Fruit fly (Drosophila melanogaster): ENCODE data around the gene TM9SF2.
A peak's percentile ranks its signal among the peaks of the same experiment; 100 is the strongest.

The TM9SF2 gene

dm6 chr2L:20734066-20734686, at the start of gene TM9SF2 (continued):
- peak in 1 of 2 experiments; percentile 27 for TF ChIP-seq Pdp1 (GFP tag; optimal IDR thresholded peaks at IDR 0.05)
- no peak for TF ChIP-seq fd64A (GFP tag; optimal IDR thresholded peaks at IDR 0.05)
- TF ChIP-seq grn (GFP tag; optimal IDR thresholded peaks at IDR 0.05), result no peak
- TF ChIP-seq CG4282 (GFP tag; optimal IDR thresholded peaks at IDR 0.05), result no peak
- TF ChIP-seq HmgD (GFP tag; optimal IDR thresholded peaks at IDR 0.05), result peak; percentile 36
- TF ChIP-seq Opbp (GFP tag; IDR thresholded peaks at IDR 0.05; ENCODE audit: partially characterized antibody), result no peak
- TF ChIP-seq CG10654 (GFP tag; optimal IDR thresholded peaks at IDR 0.05), result peak; percentile 0
- no peak for TF ChIP-seq onecut (GFP tag; IDR thresholded peaks at IDR 0.05)
- TF ChIP-seq fru (optimal IDR thresholded peaks at IDR 0.05), result no peak
- TF ChIP-seq CG4730 (GFP tag; IDR thresholded peaks at IDR 0.05), result 0 out of 2 replicates have a peak, but pooled peaks have one; percentile 39
- no peak for TF ChIP-seq MTF-1 (GFP tag; optimal IDR thresholded peaks at IDR 0.05; ENCODE audit: borderline replicate concordance)
- peak; percentile 7 for TF ChIP-seq pho (GFP tag; optimal IDR thresholded peaks at IDR 0.05)
- TF ChIP-seq ab (GFP tag; optimal IDR thresholded peaks at IDR 0.05), result no peak
- no peak for TF ChIP-seq scrt (GFP tag; optimal IDR thresholded peaks at IDR 0.05)
- no peak for TF ChIP-seq eve (GFP tag; optimal IDR thresholded peaks at IDR 0.05)
- peak; percentile 31 for TF ChIP-seq Chrac-16 (GFP tag; optimal IDR thresholded peaks at IDR 0.05)
- TF ChIP-seq Poxn (GFP tag; IDR thresholded peaks at IDR 0.05), result no peak
- no peak for TF ChIP-seq CG8924 (tag; optimal IDR thresholded peaks at IDR 0.05)
- peak; percentile 30 for TF ChIP-seq CG3281 (GFP tag; optimal IDR thresholded peaks at IDR 0.05)
- TF ChIP-seq lmd (GFP tag; IDR thresholded peaks at IDR 0.05), result peak; percentile 43; the same call in 1 of the 2 replicates
- peak; percentile 45 for TF ChIP-seq CG30403 (GFP tag; optimal IDR thresholded peaks at IDR 0.05)
- TF ChIP-seq HLH3B (GFP tag; IDR thresholded peaks at IDR 0.05), result no peak
- 0 out of 2 replicates have a peak, but pooled peaks have one; percentile 29 for TF ChIP-seq sna (GFP tag; IDR thresholded peaks at IDR 0.05; ENCODE audit: partially characterized antibody)
- TF ChIP-seq Rfx (GFP tag; IDR thresholded peaks at IDR 0.05), result peak; percentile 58; the same call in 1 of the 2 replicates
- TF ChIP-seq CG15479 (GFP tag; optimal IDR thresholded peaks at IDR 0.05), result no peak
- peak; percentile 12 for TF ChIP-seq ems (GFP tag; optimal IDR thresholded peaks at IDR 0.05)
- TF ChIP-seq jigr1 (GFP tag; IDR thresholded peaks at IDR 0.05), result no peak
- peak; percentile 38 for TF ChIP-seq CG9817 (tag; optimal IDR thresholded peaks at IDR 0.05)
- peak; percentile 23; the same call in 1 of the 2 replicates for TF ChIP-seq ssp (GFP tag; IDR thresholded peaks at IDR 0.05)
- TF ChIP-seq fd96Cb (tag; optimal IDR thresholded peaks at IDR 0.05), result no peak
- TF ChIP-seq CG10147 (GFP tag; optimal IDR thresholded peaks at IDR 0.05), result no peak
- TF ChIP-seq Sox102F (GFP tag; optimal IDR thresholded peaks at IDR 0.05), result no peak
- TF ChIP-seq ase (GFP tag; IDR thresholded peaks at IDR 0.05), result peak; percentile 13; the same call in 1 of the 3 replicates
- no peak for TF ChIP-seq Atf3 (GFP tag; optimal IDR thresholded peaks at IDR 0.05)
- no peak for TF ChIP-seq gcm2 (GFP tag; optimal IDR thresholded peaks at IDR 0.05)
- peak; percentile 47; the same call in 3 of the 4 replicates for TF ChIP-seq Gug (GFP tag; IDR thresholded peaks at IDR 0.05)
- TF ChIP-seq odd (GFP tag; optimal IDR thresholded peaks at IDR 0.05), result no peak
- TF ChIP-seq zfh2 (GFP tag; optimal IDR thresholded peaks at IDR 0.05), result peak; percentile 52
- no peak for TF ChIP-seq exex (tag; optimal IDR thresholded peaks at IDR 0.05)
- peak; percentile 26 for TF ChIP-seq Camta (GFP tag; optimal IDR thresholded peaks at IDR 0.05)
- no peak for TF ChIP-seq CG9876 (GFP tag; optimal IDR thresholded peaks at IDR 0.05)
- TF ChIP-seq pzg (GFP tag; optimal IDR thresholded peaks at IDR 0.05), result peak; percentile 49
- no peak for TF ChIP-seq p53 (GFP tag; optimal IDR thresholded peaks at IDR 0.05)
- TF ChIP-seq tll (GFP tag; optimal IDR thresholded peaks at IDR 0.05), result no peak
- peak; percentile 42 for TF ChIP-seq Hsf (GFP tag; optimal IDR thresholded peaks at IDR 0.05)
- TF ChIP-seq Xrp1 (GFP tag; IDR thresholded peaks at IDR 0.05), result no peak
- no peak for TF ChIP-seq CG2678 (tag; optimal IDR thresholded peaks at IDR 0.05)
- peak; percentile 58 for TF ChIP-seq CG2120 (GFP tag; optimal IDR thresholded peaks at IDR 0.05)
- no peak for TF ChIP-seq HmgZ (tag; optimal IDR thresholded peaks at IDR 0.05)
- peak; percentile 12; the same call in 1 of the 3 replicates for TF ChIP-seq B-H1 (GFP tag; IDR thresholded peaks at IDR 0.05)
